Worm (Caenorhabditis elegans): ENCODE data around the gene M162.15.
A peak's percentile ranks its signal among the peaks of the same experiment; 100 is the strongest.

Gene M162.15

DNA sequence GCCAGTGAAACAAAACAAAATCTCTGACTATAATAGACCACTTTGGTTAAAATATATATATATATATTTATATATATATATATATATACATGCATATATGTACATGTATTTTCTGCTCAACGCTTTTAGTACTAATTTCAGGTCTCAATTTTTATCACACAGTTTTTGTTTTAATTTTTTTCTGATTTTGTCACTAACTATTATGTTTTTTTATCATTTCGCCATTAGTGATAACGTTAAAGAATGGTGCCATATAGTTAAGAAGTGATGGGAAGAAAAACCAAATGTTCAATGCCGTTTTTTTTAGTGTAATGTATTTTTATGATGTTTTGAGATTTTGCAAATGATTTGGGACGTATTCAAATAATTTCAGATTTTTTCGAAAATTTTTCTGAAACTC is 17.2 kb downstream of the M162.15 start:
- no peak for TF ChIP-seq daf-8 (GFP tag; IDR thresholded peaks at IDR 0.05)
- TF ChIP-seq nhr-6 (tag; optimal IDR thresholded peaks at IDR 0.05): no peak
- 0 out of 2 replicates have a peak, but pooled peaks have one; percentile 50 for TF ChIP-seq php-3 (GFP tag; IDR thresholded peaks at IDR 0.05)
- TF ChIP-seq nhr-237 (tag; optimal IDR thresholded peaks at IDR 0.05): no peak
- TF ChIP-seq pqm-1 (tag; optimal IDR thresholded peaks at IDR 0.05): peak; percentile 13
- TF ChIP-seq nhr-28 (tag; optimal IDR thresholded peaks at IDR 0.05): peak; percentile 59

DNA sequence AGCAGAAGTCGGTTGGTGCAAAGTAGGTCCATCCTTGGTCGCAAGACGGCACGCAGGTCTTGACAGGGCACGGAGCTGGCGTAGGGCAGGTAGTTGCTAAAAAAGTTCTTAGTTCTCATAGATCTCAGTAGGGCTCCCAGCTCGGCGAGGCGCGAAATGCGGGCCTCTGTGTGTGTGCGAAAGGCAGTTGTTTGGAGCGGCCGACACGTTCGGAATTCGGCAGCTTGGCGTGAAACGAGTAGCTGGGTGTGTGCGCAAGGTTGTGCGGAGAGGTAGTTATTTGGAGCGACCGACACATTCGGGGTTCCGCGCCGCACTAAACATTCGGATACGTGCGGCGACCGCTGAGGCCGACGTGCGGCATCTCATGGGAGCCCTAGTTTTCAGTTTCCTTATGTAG is 18.7 kb downstream of the M162.15 start:
- no peak for TF ChIP-seq mes-2 (tag; optimal IDR thresholded peaks at IDR 0.05; ENCODE audit: poor library complexity, severe bottlenecking)
- TF ChIP-seq set-16 (GFP tag; IDR thresholded peaks at IDR 0.05): peak; percentile 76

DNA sequence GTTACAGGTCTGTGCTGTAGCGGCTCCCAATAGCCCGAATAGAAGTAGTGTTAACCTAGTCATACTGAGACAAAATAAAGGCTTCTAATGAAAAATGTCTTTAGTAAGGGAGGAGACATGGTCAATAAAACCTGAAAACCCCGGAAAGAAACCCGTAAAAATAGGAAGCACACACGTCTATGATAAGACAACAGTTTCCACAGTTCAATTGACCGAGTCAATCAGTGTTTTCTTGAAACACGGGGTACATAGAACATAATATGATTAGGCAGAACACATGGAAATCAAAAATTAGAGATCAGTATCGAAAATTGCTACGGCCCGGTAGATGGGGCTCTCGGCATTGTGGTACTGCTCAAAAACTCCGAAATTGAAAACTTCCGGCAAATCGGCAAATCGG is 20.4 kb downstream of the M162.15 start, which contains the start of gene clec-49:
Gene clec-49, minus strand, starts transcription at position 103 of the 400 bp plus-strand sequence.
- peak; percentile 57 for TF ChIP-seq nhr-28 (tag; optimal IDR thresholded peaks at IDR 0.05)
- TF ChIP-seq ZK337.2 (GFP tag; IDR thresholded peaks at IDR 0.05): no peak
- TF ChIP-seq pqm-1 (tag; optimal IDR thresholded peaks at IDR 0.05): peak; percentile 57
- TF ChIP-seq spr-3 (GFP tag; optimal IDR thresholded peaks at IDR 0.05): no peak
- TF ChIP-seq daf-16 (GFP tag; optimal IDR thresholded peaks at IDR 0.05): no peak
- peak; percentile 73 for TF ChIP-seq daf-16 (tag; optimal IDR thresholded peaks at IDR 0.05)
- TF ChIP-seq hlh-11 (tag; optimal IDR thresholded peaks at IDR 0.05): peak; percentile 46
- TF ChIP-seq dve-1 (tag; optimal IDR thresholded peaks at IDR 0.05; ENCODE audit: insufficient read depth): peak; percentile 20
- TF ChIP-seq dmd-6 (GFP tag; IDR thresholded peaks at IDR 0.05): peak; percentile 84

ce11 chrV:19747144-19747543 is 24.4 kb downstream of the M162.15 start:
- TF ChIP-seq hlh-11 (tag; optimal IDR thresholded peaks at IDR 0.05): no peak
- no peak for TF ChIP-seq hmg-1.1 (GFP tag; IDR thresholded peaks at IDR 0.05)
- TF ChIP-seq php-3 (GFP tag; IDR thresholded peaks at IDR 0.05): 0 out of 2 replicates have a peak, but pooled peaks have one; percentile 33

ce11 chrV:19745852-19746251 is 25.7 kb downstream of the M162.15 start, which contains the start of gene W04E12.5:
Gene W04E12.5, plus strand, starts transcription at chrV:19746152.
- TF ChIP-seq Y75B8A.6 (GFP tag; IDR thresholded peaks at IDR 0.05) (no peak), ceh-28 (tag; optimal IDR thresholded peaks at IDR 0.05) (no peak), daf-19 (GFP tag; conservative IDR thresholded peaks at IDR 0.05) (no peak), daf-12 (tag; optimal IDR thresholded peaks at IDR 0.05) (no peak), nhr-28 (tag; optimal IDR thresholded peaks at IDR 0.05) (no peak)

DNA sequence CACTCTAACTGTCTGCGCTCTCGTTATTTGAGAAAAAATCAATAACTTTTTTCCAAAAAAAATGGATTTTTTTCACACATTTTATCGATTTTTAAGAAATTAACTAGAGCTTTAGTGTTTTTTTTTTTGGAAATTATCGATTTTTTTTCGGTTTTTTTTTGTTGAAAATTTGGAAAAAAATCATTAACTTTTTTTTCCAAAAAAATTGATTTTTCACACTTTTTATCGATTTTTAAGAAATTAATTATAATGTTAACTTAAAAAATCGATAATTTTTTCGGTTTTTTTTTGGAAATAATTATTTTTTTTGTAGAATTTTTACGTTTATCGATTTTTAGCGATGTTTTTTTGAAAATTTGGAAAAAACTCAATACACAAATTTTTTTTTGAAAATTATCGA is 27.4 kb downstream of the M162.15 start:
- TF ChIP-seq ceh-28 (tag; optimal IDR thresholded peaks at IDR 0.05) (peak; percentile 76), snpc-4 (tag; optimal IDR thresholded peaks at IDR 0.05) (no peak), lin-39 (tag; optimal IDR thresholded peaks at IDR 0.05) (no peak), lin-1 (GFP tag; IDR thresholded peaks at IDR 0.05) (no peak)

DNA sequence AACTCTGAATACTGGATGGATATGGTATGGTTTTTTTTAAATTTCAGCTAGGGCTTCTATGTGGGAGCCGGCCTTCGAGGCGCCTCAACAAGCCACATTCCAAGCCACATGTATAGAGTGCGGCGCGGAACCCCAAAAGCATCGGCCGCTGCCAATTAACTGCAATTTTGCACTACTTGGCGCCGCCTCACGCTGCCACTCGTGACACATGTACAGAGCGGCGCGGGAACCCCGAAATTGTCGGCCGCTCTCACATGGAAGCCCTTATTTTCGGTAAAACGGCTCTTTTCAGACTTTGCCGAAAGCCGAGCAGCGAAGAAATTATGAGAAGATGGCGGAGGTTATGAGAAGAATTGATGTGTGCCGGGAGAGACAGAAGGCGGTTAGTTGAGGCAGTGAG is 27.8 kb downstream of the M162.15 start:
- TF ChIP-seq Y48G9A.11 (GFP tag; IDR thresholded peaks at IDR 0.05) (no peak), php-3 (GFP tag; IDR thresholded peaks at IDR 0.05) (0 out of 2 replicates have a peak, but pooled peaks have one; percentile 23), set-16 (GFP tag; IDR thresholded peaks at IDR 0.05) (peak; percentile 55; the same call in 1 of the 2 replicates)

DNA sequence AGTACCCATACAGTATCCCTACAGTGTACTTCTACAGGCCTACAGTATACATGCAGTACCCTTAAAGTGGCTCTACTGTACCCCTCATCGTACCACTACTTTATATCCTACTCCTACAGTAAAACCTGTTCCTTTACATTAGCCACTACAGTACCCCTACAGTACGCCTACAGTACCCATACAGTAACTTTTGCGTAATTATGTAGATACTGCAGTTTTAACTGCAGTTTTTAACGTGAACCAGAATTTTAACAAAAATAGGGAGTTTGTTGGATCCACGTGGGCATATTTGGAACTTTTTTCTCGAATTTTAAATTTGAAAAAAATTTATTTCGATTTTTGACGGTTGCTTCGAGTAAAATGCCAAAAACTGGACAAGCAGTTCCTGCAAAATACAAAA is 28.3 kb downstream of the M162.15 start, which contains the start of gene W04E12.4:
Gene W04E12.4, plus strand, starts transcription at position 301 of the 400 bp plus-strand sequence.
- TF ChIP-seq nhr-6 (tag; optimal IDR thresholded peaks at IDR 0.05): no peak
- no peak for TF ChIP-seq nhr-28 (tag; optimal IDR thresholded peaks at IDR 0.05)
- TF ChIP-seq ceh-62 (tag; optimal IDR thresholded peaks at IDR 0.05): no peak
- TF ChIP-seq rbr-2 (tag; optimal IDR thresholded peaks at IDR 0.05): no peak
- no peak for TF ChIP-seq lin-13 (GFP tag; optimal IDR thresholded peaks at IDR 0.05)
- TF ChIP-seq lsy-2 (tag; optimal IDR thresholded peaks at IDR 0.05): no peak
- no peak for TF ChIP-seq aha-1 (tag)
- TF ChIP-seq daf-16 (GFP tag; optimal IDR thresholded peaks at IDR 0.05): no peak
- no peak for TF ChIP-seq daf-16 (tag; optimal IDR thresholded peaks at IDR 0.05)
